Worm (Caenorhabditis elegans) whole organism, midembryonic: Measurements from ENCODE around the gene cogc-4.
"Not testable (repeated sequence)": the region's sequence is repeated elsewhere in the genome, so short reads cannot be mapped to it uniquely, and the experiment has no call there.

Experiments
- T22C8.4 ChIP-seq: fragments of 200-800 bp; sonication (Bioruptor generic); IDR thresholded peaks from 2 replicates; pipeline ENCODE4 v1.3.6; 2022; ENCODE audit warnings: missing genetic modification characterization, missing compliant biosample characterization
- cog-1 ChIP-seq: sonication (generic microtip); optimal IDR thresholded peaks from 2 replicates; lab custom pipeline; 2016; ENCODE audit warnings: missing genetic modification characterization, missing compliant biosample characterization
- flt-1 ChIP-seq: fragments of 200-800 bp; sonication (Bioruptor generic); IDR thresholded peaks from 2 replicates; pipeline ENCODE4 v1.3.6; 2022; ENCODE audit warnings: missing genetic modification characterization, missing compliant biosample characterization
- klf-2 ChIP-seq: fragments of 200-800 bp; sonication (Bioruptor generic); conservative IDR thresholded peaks from 2 replicates; pipeline ENCODE4 v1.3.6; 2022; ENCODE audit warnings: missing genetic modification reagents, missing genetic modification characterization, missing compliant biosample characterization
- ztf-23 ChIP-seq: fragments of 200-800 bp; sonication (Bioruptor generic); IDR thresholded peaks from 2 replicates; pipeline ENCODE4 v1.3.6; 2022; ENCODE audit warnings: missing genetic modification reagents, missing genetic modification characterization, missing compliant biosample characterization

- TF ChIP-seq ztf-23 (GFP tag; lab: Robert Waterston, UW): peak; percentile 75; the same call in 1 of the 2 replicates
- 0 out of 2 replicates have a peak, but pooled peaks have one; percentile 52 for TF ChIP-seq flt-1 (GFP tag; lab: Robert Waterston, UW)
- not testable (repeated sequence) for TF ChIP-seq cog-1; T22C8.4 (GFP tag; lab: Robert Waterston, UW)
- peak; percentile 55; the same call in 1 of the 2 replicates for TF ChIP-seq klf-2 (GFP tag; lab: Robert Waterston, UW)
Observed at ce11 chrII:1451975-1452374, 48.7 kb downstream of the cogc-4 start.
